Fruit fly (Drosophila melanogaster): ENCODE data around the gene bmm.
A peak's percentile ranks its signal among the peaks of the same experiment; 100 is the strongest.

bmm gene

dm6 chr3L:14755046-14755643 is 31.1 kb downstream of the bmm start:
- TF ChIP-seq CG17806 (tag; optimal IDR thresholded peaks at IDR 0.05) (no peak), CG13204 (GFP tag; optimal IDR thresholded peaks at IDR 0.05) (peak; percentile 80), D1 (tag; optimal IDR thresholded peaks at IDR 0.05) (no peak), CG9948 (tag; optimal IDR thresholded peaks at IDR 0.05) (no peak), CG8159 (tag; optimal IDR thresholded peaks at IDR 0.05) (no peak), Ets98B (GFP tag; IDR thresholded peaks at IDR 0.05) (peak; percentile 32; the same call in 1 of the 2 replicates), CG15710 (tag; optimal IDR thresholded peaks at IDR 0.05) (no peak), CG14655 (GFP tag; optimal IDR thresholded peaks at IDR 0.05) (no peak), CG34367 (tag; optimal IDR thresholded peaks at IDR 0.05) (no peak), EcR (GFP tag; optimal IDR thresholded peaks at IDR 0.05) (peak; percentile 84), rn (GFP tag; IDR thresholded peaks at IDR 0.05) (no peak), Pif1B (GFP tag; optimal IDR thresholded peaks at IDR 0.05) (peak; percentile 57), CG10348 (GFP tag; IDR thresholded peaks at IDR 0.05) (no peak), CG32121 (GFP tag; IDR thresholded peaks at IDR 0.05) (0 out of 2 replicates have a peak, but pooled peaks have one; percentile 9), CG12605 (GFP tag; IDR thresholded peaks at IDR 0.05) (peak; percentile 65; the same call in 1 of the 2 replicates), fd96Ca (GFP tag; IDR thresholded peaks at IDR 0.05) (peak; percentile 74; the same call in 1 of the 3 replicates), gl (tag; optimal IDR thresholded peaks at IDR 0.05) (peak; percentile 67), CG4496 (GFP tag; IDR thresholded peaks at IDR 0.05) (peak; percentile 40; the same call in 1 of the 3 replicates), CG8301 (tag; optimal IDR thresholded peaks at IDR 0.05) (no peak), Pif1A (GFP tag; optimal IDR thresholded peaks at IDR 0.05) (peak; percentile 73), Snoo (tag; optimal IDR thresholded peaks at IDR 0.05) (peak; percentile 6)

dm6 chr3L:14752816-14753215 is 33.4 kb downstream of the bmm start:
- TF ChIP-seq CG17806 (tag; optimal IDR thresholded peaks at IDR 0.05), result no peak
- TF ChIP-seq CG8301 (tag; optimal IDR thresholded peaks at IDR 0.05), result no peak
- no peak for TF ChIP-seq D1 (tag; optimal IDR thresholded peaks at IDR 0.05)

dm6 chr3L:14751056-14751671 is 35.0 kb downstream of the bmm start:
- no peak for TF ChIP-seq CG13204 (GFP tag; optimal IDR thresholded peaks at IDR 0.05)
- no peak for TF ChIP-seq CG34367 (tag; optimal IDR thresholded peaks at IDR 0.05)
- no peak for TF ChIP-seq D1 (tag; optimal IDR thresholded peaks at IDR 0.05)
- TF ChIP-seq CG14655 (GFP tag; optimal IDR thresholded peaks at IDR 0.05), result no peak
- no peak for TF ChIP-seq CG10348 (GFP tag; IDR thresholded peaks at IDR 0.05)
- no peak for TF ChIP-seq CG12605 (GFP tag; IDR thresholded peaks at IDR 0.05)
- no peak for TF ChIP-seq Snoo (tag; optimal IDR thresholded peaks at IDR 0.05)
- no peak for TF ChIP-seq CG15710 (tag; optimal IDR thresholded peaks at IDR 0.05)
- no peak for TF ChIP-seq CG32121 (GFP tag; IDR thresholded peaks at IDR 0.05)
- TF ChIP-seq Ets98B (GFP tag; IDR thresholded peaks at IDR 0.05), result no peak
- TF ChIP-seq rn (GFP tag; IDR thresholded peaks at IDR 0.05), result no peak
- TF ChIP-seq fd96Ca (GFP tag; IDR thresholded peaks at IDR 0.05), result no peak
- no peak for TF ChIP-seq Pif1A (GFP tag; optimal IDR thresholded peaks at IDR 0.05)

- TF ChIP-seq D1 (tag; optimal IDR thresholded peaks at IDR 0.05) (no peak), fd96Ca (GFP tag; IDR thresholded peaks at IDR 0.05) (no peak), EcR (GFP tag; optimal IDR thresholded peaks at IDR 0.05) (peak; percentile 62), Pif1B (GFP tag; optimal IDR thresholded peaks at IDR 0.05) (no peak), rn (GFP tag; IDR thresholded peaks at IDR 0.05) (no peak), CG4496 (GFP tag; IDR thresholded peaks at IDR 0.05) (no peak), CG8159 (tag; optimal IDR thresholded peaks at IDR 0.05) (no peak), CG17806 (tag; optimal IDR thresholded peaks at IDR 0.05) (no peak), CG12605 (GFP tag; IDR thresholded peaks at IDR 0.05) (no peak)
Measured at dm6 chr3L:14743106-14743692, 43.0 kb downstream of the bmm start.

dm6 chr3L:14733417-14733816 is 52.8 kb downstream of the bmm start, which contains the start of gene CG13471:
Gene CG13471 (minus strand): TSS chr3L:14733517.
- TF ChIP-seq CG8301 (tag; optimal IDR thresholded peaks at IDR 0.05) (no peak), CG17806 (tag; optimal IDR thresholded peaks at IDR 0.05) (no peak), D1 (tag; optimal IDR thresholded peaks at IDR 0.05) (no peak), rn (GFP tag; IDR thresholded peaks at IDR 0.05) (no peak), Pif1A (GFP tag; optimal IDR thresholded peaks at IDR 0.05) (no peak), CG10348 (GFP tag; IDR thresholded peaks at IDR 0.05) (no peak), CG15710 (tag; optimal IDR thresholded peaks at IDR 0.05) (no peak), CG8159 (tag; optimal IDR thresholded peaks at IDR 0.05) (no peak), Snoo (tag; optimal IDR thresholded peaks at IDR 0.05) (no peak), CG4496 (GFP tag; IDR thresholded peaks at IDR 0.05) (no peak), CG13204 (GFP tag; optimal IDR thresholded peaks at IDR 0.05) (no peak), gl (tag; optimal IDR thresholded peaks at IDR 0.05) (no peak), Pif1B (GFP tag; optimal IDR thresholded peaks at IDR 0.05) (no peak), Ets98B (GFP tag; IDR thresholded peaks at IDR 0.05) (no peak), CG12605 (GFP tag; IDR thresholded peaks at IDR 0.05) (no peak), EcR (GFP tag; optimal IDR thresholded peaks at IDR 0.05) (no peak)

- no peak for TF ChIP-seq CG8301 (tag; optimal IDR thresholded peaks at IDR 0.05)
- peak; percentile 60 for TF ChIP-seq CG8159 (tag; optimal IDR thresholded peaks at IDR 0.05)
- peak; percentile 28 for TF ChIP-seq Pif1B (GFP tag; optimal IDR thresholded peaks at IDR 0.05)
- no peak for TF ChIP-seq EcR (GFP tag; optimal IDR thresholded peaks at IDR 0.05)
- TF ChIP-seq CG4496 (GFP tag; IDR thresholded peaks at IDR 0.05), result 0 out of 3 replicates have a peak, but pooled peaks have one; percentile 35
- peak; percentile 36 for TF ChIP-seq Pif1A (GFP tag; optimal IDR thresholded peaks at IDR 0.05)
- TF ChIP-seq CG17806 (tag; optimal IDR thresholded peaks at IDR 0.05), result no peak
- peak; percentile 49; the same call in 1 of the 2 replicates for TF ChIP-seq CG32121 (GFP tag; IDR thresholded peaks at IDR 0.05)
- no peak for TF ChIP-seq Snoo (tag; optimal IDR thresholded peaks at IDR 0.05)
- peak; percentile 72; the same call in 2 of the 3 replicates for TF ChIP-seq fd96Ca (GFP tag; IDR thresholded peaks at IDR 0.05)
- no peak for TF ChIP-seq gl (tag; optimal IDR thresholded peaks at IDR 0.05)
- TF ChIP-seq Ets98B (GFP tag; IDR thresholded peaks at IDR 0.05), result no peak; the same call in 1 of the 2 replicates
- peak; percentile 61 for TF ChIP-seq CG14655 (GFP tag; optimal IDR thresholded peaks at IDR 0.05)
Measured at dm6 chr3L:14731790-14732189, 54.4 kb downstream of the bmm start.

All from whole organism, pupa.